Worm (Caenorhabditis elegans) whole organism, mixed stage, embryonic: Measurements from ENCODE around the gene pmt-2.

Experiments used
- M03D4.4 ChIP-seq: sonication (generic microtip); optimal IDR thresholded peaks from 2 replicates; lab custom pipeline; 2017; ENCODE audit warnings: mild to moderate bottlenecking, missing genetic modification characterization, missing compliant biosample characterization
- bed-3 ChIP-seq: fragments of 200-800 bp; sonication (Bioruptor generic); optimal IDR thresholded peaks from 3 replicates; lab custom pipeline; 2018; ENCODE audit warnings: mild to moderate bottlenecking, missing genetic modification characterization, moderate library complexity, missing compliant biosample characterization
- blmp-1 ChIP-seq: fragments of 150-350 bp; optimal IDR thresholded peaks from 2 replicates; lab custom pipeline; 2014; ENCODE audit warnings: missing biosample characterization, missing genetic modification characterization
- ceh-39 ChIP-seq: fragments of 150-350 bp; optimal IDR thresholded peaks from 2 replicates; lab custom pipeline; 2014; ENCODE audit warnings: missing biosample characterization, missing genetic modification characterization
- ceh-83 ChIP-seq: fragments of 200-800 bp; sonication (Bioruptor generic); optimal IDR thresholded peaks from 2 replicates; lab custom pipeline; 2018; ENCODE audit warnings: mild to moderate bottlenecking, missing genetic modification characterization, missing compliant biosample characterization
- ces-1 ChIP-seq: fragments of 150-350 bp; optimal IDR thresholded peaks from 2 replicates; lab custom pipeline; 2014; ENCODE audit warnings: missing biosample characterization, missing genetic modification reagents, missing genetic modification characterization
- cnd-1 ChIP-seq: fragments of 200-800 bp; sonication (Bioruptor generic); optimal IDR thresholded peaks from 2 replicates; lab custom pipeline; 2018; ENCODE audit warnings: mild to moderate bottlenecking, missing genetic modification characterization, missing compliant biosample characterization
- drap-1 ChIP-seq: fragments of 200-800 bp; sonication (Bioruptor generic); optimal IDR thresholded peaks from 3 replicates; lab custom pipeline; 2018; ENCODE audit warnings: mild to moderate bottlenecking, missing genetic modification characterization, missing compliant biosample characterization
- elt-1 ChIP-seq: sonication (generic microtip); optimal IDR thresholded peaks from 2 replicates; lab custom pipeline; 2017; ENCODE audit warnings: missing genetic modification characterization, mild to moderate bottlenecking, missing compliant biosample characterization, antibody characterized with exemption, moderate library complexity, borderline replicate concordance; ENCODE audit not compliant: insufficient read depth
- elt-3 ChIP-seq: fragments of 150-350 bp; optimal IDR thresholded peaks from 2 replicates; lab custom pipeline; 2014; ENCODE audit warnings: missing biosample characterization, missing genetic modification characterization
- flh-1 ChIP-seq: fragments of 200-800 bp; sonication (Bioruptor generic); optimal IDR thresholded peaks from 2 replicates; lab custom pipeline; 2018; ENCODE audit warnings: mild to moderate bottlenecking, missing genetic modification characterization, moderate library complexity, missing compliant biosample characterization
- ham-2 ChIP-seq: fragments of 200-800 bp; sonication (Bioruptor generic); optimal IDR thresholded peaks from 2 replicates; lab custom pipeline; 2018; ENCODE audit warnings: mild to moderate bottlenecking, missing genetic modification characterization, missing compliant biosample characterization
- hlh-1 ChIP-seq: fragments of 150-350 bp; optimal IDR thresholded peaks from 2 replicates; lab custom pipeline; 2014; ENCODE audit warnings: missing biosample characterization, missing genetic modification reagents, missing genetic modification characterization
- lin-13 ChIP-seq: fragments of 150-350 bp; optimal IDR thresholded peaks from 2 replicates; lab custom pipeline; 2014; ENCODE audit warnings: missing biosample characterization, missing genetic modification characterization
- lsy-2 ChIP-seq: fragments of 150-350 bp; optimal IDR thresholded peaks from 2 replicates; lab custom pipeline; 2014; ENCODE audit warnings: missing biosample characterization, missing genetic modification characterization
- mab-5 ChIP-seq: fragments of 150-350 bp; optimal IDR thresholded peaks from 2 replicates; lab custom pipeline; 2014; ENCODE audit warnings: missing biosample characterization, missing genetic modification characterization
- mep-1 ChIP-seq: fragments of 150-350 bp; optimal IDR thresholded peaks from 2 replicates; lab custom pipeline; 2017; ENCODE audit warnings: missing biosample characterization, missing genetic modification reagents, missing genetic modification characterization, inconsistent platforms
- mls-2 ChIP-seq: sonication (generic microtip); optimal IDR thresholded peaks from 2 replicates; lab custom pipeline; 2016; ENCODE audit warnings: mild to moderate bottlenecking, missing genetic modification characterization, moderate library complexity, missing compliant biosample characterization
- nhr-12 ChIP-seq: fragments of 150-350 bp; optimal IDR thresholded peaks from 2 replicates; lab custom pipeline; 2014; ENCODE audit warnings: missing biosample characterization, missing genetic modification characterization
- nhr-237 ChIP-seq: fragments of 150-350 bp; optimal IDR thresholded peaks from 2 replicates; lab custom pipeline; 2014; ENCODE audit warnings: missing biosample characterization, missing genetic modification characterization
- nhr-76 ChIP-seq: sonication (generic microtip); optimal IDR thresholded peaks from 2 replicates; lab custom pipeline; 2017; ENCODE audit warnings: missing biosample characterization, missing genetic modification characterization
- pha-4 ChIP-seq: fragments of 150-350 bp; optimal IDR thresholded peaks from 2 replicates; lab custom pipeline; 2018; ENCODE audit warnings: missing biosample characterization, missing genetic modification reagents, missing genetic modification characterization
- sem-2 ChIP-seq: fragments of 200-800 bp; sonication (Bioruptor generic); optimal IDR thresholded peaks from 2 replicates; lab custom pipeline; 2018; ENCODE audit warnings: mild to moderate bottlenecking, missing genetic modification characterization, missing compliant biosample characterization
- snpc-4 ChIP-seq: fragments of 150-350 bp; optimal IDR thresholded peaks from 2 replicates; lab custom pipeline; 2014; ENCODE audit warnings: missing biosample characterization, missing genetic modification characterization
- sptf-1 ChIP-seq: sonication (generic microtip); optimal IDR thresholded peaks from 2 replicates; lab custom pipeline; 2017; ENCODE audit warnings: mild to moderate bottlenecking, missing genetic modification characterization, moderate library complexity, missing compliant biosample characterization
- tbx-8 ChIP-seq: fragments of 200-800 bp; sonication (Bioruptor generic); optimal IDR thresholded peaks from 2 replicates; lab custom pipeline; 2018; ENCODE audit warnings: mild to moderate bottlenecking, missing genetic modification characterization, moderate library complexity, missing compliant biosample characterization
- unc-120 ChIP-seq: sonication (generic microtip); optimal IDR thresholded peaks from 2 replicates; lab custom pipeline; 2017; ENCODE audit warnings: missing genetic modification characterization, missing compliant biosample characterization; ENCODE audit not compliant: poor library complexity, severe bottlenecking
- unc-39 ChIP-seq: fragments of 150-350 bp; optimal IDR thresholded peaks from 2 replicates; lab custom pipeline; 2014; ENCODE audit warnings: missing biosample characterization, missing genetic modification characterization
- unc-62 ChIP-seq: fragments of 150-350 bp; optimal IDR thresholded peaks from 2 replicates; lab custom pipeline; 2014; ENCODE audit warnings: missing biosample characterization, missing genetic modification reagents, missing genetic modification characterization
- zip-8 ChIP-seq: fragments of 150-350 bp; optimal IDR thresholded peaks from 2 replicates; lab custom pipeline; 2014; ENCODE audit warnings: missing biosample characterization, missing genetic modification characterization
- ztf-11 ChIP-seq: fragments of 150-350 bp; optimal IDR thresholded peaks from 2 replicates; lab custom pipeline; 2014; ENCODE audit warnings: missing biosample characterization, missing genetic modification characterization

The pmt-2 gene

DNA sequence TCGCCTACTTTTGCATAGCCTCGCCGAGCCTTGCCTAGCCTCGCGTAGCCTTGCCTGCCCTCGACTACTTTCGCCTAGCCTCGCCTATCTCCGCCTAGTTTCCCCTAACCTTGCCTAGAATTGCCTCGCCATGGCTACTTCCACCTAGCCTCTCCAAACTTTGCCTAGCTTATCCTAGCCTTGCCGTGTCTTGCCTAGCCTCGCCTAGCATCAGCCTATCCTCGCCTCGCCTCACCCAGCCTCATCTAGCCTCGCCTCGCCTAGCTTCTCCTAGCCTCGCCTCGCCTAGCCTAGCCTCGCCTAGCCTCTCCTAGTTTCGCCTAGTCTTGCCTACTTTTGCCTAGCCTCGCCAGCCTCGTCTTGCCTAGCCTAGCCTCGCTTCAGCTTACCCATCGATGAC is 38.7 kb downstream of the pmt-2 start:
- TF ChIP-seq mab-5 (tag; lab: Kevin White, UChicago) (no peak), ham-2 (peak; percentile 54)

- TF ChIP-seq elt-1, result no peak
- TF ChIP-seq tbx-8 (GFP tag; lab: Kevin White, UChicago), result no peak
- TF ChIP-seq cnd-1 (tag; lab: Kevin White, UChicago), result no peak
- TF ChIP-seq sptf-1 (tag; lab: Kevin White, UChicago), result no peak
- no peak for TF ChIP-seq nhr-76 (tag; lab: Kevin White, UChicago)
- no peak for TF ChIP-seq M03D4.4 (tag; lab: Kevin White, UChicago)
- TF ChIP-seq unc-39 (tag; lab: Kevin White, UChicago), result no peak
- no peak for TF ChIP-seq ces-1 (GFP tag; lab: Kevin White, UChicago)
- TF ChIP-seq nhr-237, result no peak
- no peak for TF ChIP-seq blmp-1 (tag; lab: Kevin White, UChicago)
- no peak for TF ChIP-seq ztf-11 (tag; lab: Kevin White, UChicago)
- TF ChIP-seq mab-5 (tag; lab: Kevin White, UChicago), result no peak
- no peak for TF ChIP-seq lsy-2 (tag; lab: Kevin White, UChicago)
- TF ChIP-seq flh-1 (GFP tag; lab: Kevin White, UChicago), result no peak
- no peak for TF ChIP-seq zip-8
- no peak for TF ChIP-seq pha-4
- no peak for TF ChIP-seq mls-2
- no peak for TF ChIP-seq bed-3 (GFP tag; lab: Kevin White, UChicago)
- no peak for TF ChIP-seq sem-2 (GFP tag; lab: Kevin White, UChicago)
- TF ChIP-seq ceh-39 (tag; lab: Kevin White, UChicago), result no peak
Observed at ce11 chrV:4668636-4669035, 40.3 kb downstream of the pmt-2 start, which contains the start of gene srx-77. TSS of gene srx-77 (minus strand) at chrV:4668736.

DNA sequence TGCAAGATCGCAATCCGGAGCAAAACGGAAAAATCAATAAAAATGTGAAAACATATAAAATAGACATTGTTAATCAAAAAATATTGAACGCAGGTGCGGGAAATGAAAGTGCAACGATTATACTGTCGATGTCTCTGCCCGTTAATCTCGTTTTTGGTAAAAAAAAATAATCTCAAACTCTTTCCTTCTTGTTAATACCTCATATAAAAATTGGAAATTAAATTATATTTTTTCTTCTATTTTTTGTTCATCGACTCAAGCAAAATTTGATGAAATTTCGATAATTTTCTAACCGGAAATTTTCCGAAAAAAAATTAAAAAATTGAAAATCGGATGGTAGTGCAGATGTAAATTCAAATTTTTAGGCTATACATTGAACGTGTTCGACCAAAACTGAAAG is 44.1 kb downstream of the pmt-2 start, which contains the start of gene K03B4.9:
Gene K03B4.9 (minus strand): TSS at position 101 of the 400 bp plus-strand sequence.
- TF ChIP-seq ceh-39 (tag; lab: Kevin White, UChicago) (no peak), unc-39 (tag; lab: Kevin White, UChicago) (no peak)

DNA sequence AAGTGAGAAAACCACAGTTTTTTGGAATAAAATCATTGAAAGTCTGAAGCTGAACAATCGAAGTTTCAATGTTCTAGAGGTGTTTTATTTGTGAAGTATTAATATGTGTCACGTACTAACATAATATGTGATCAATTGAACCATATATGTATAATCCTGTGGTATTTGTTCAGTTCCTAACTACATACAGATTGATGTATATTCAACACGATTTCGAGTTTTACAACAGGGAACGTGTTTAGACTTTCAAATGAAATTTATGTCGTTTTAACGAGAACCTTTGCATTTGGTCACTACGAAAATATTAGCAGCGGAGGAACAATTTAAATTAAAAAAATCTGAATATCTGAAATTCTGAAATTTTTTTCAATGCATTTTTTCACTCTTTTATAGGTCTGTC is 46.1 kb downstream of the pmt-2 start, which contains the start of gene K03B4.8:
Gene K03B4.8 (minus strand): TSS at position 101 of the 400 bp plus-strand sequence.
- TF ChIP-seq nhr-76 (tag; lab: Kevin White, UChicago) (no peak), mab-5 (tag; lab: Kevin White, UChicago) (no peak), pha-4 (no peak), unc-62 (GFP tag; lab: Kevin White, UChicago) (no peak), drap-1 (GFP tag; lab: Kevin White, UChicago) (no peak), ceh-83 (GFP tag; lab: Kevin White, UChicago) (no peak), bed-3 (GFP tag; lab: Kevin White, UChicago) (no peak), snpc-4 (no peak), nhr-12 (tag; lab: Kevin White, UChicago) (no peak), ces-1 (GFP tag; lab: Kevin White, UChicago) (no peak), hlh-1 (tag; lab: Kevin White, UChicago) (no peak)

DNA sequence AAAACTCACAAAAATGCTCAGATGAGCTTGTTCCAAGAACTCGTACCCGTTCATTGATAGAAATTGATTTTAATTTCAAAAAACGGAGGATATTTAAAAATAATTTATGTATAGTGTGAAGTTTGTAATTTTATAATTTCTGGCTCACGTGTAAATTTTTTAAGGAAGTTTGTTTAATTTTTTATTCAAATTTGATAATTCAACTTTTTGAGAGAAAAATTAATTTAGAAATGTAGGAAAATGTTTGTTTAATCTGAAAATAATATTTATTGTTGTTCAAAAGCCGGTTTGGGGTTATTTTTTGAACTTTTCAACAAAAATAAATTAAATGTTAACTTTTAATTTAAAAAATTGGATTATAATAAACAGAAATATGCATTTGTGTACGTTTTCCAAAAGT is 47.7 kb downstream of the pmt-2 start, which contains the start of gene K03B4.6:
Gene K03B4.6 (minus strand): TSS at position 101 of the 400 bp plus-strand sequence.
- no peak for TF ChIP-seq lin-13
- no peak for TF ChIP-seq unc-120
- TF ChIP-seq elt-1, result no peak
- no peak for TF ChIP-seq elt-3 (tag; lab: Kevin White, UChicago)
- TF ChIP-seq drap-1 (GFP tag; lab: Kevin White, UChicago), result no peak
- no peak for TF ChIP-seq bed-3 (GFP tag; lab: Kevin White, UChicago)
- no peak for TF ChIP-seq nhr-237
- no peak for TF ChIP-seq mls-2
- TF ChIP-seq mep-1 (tag; lab: Kevin White, UChicago), result no peak
- TF ChIP-seq tbx-8 (GFP tag; lab: Kevin White, UChicago), result no peak
- no peak for TF ChIP-seq mab-5 (tag; lab: Kevin White, UChicago)
- no peak for TF ChIP-seq cnd-1 (tag; lab: Kevin White, UChicago)
- TF ChIP-seq sptf-1 (tag; lab: Kevin White, UChicago), result no peak
- no peak for TF ChIP-seq zip-8
- no peak for TF ChIP-seq snpc-4
- no peak for TF ChIP-seq pha-4
- no peak for TF ChIP-seq blmp-1 (tag; lab: Kevin White, UChicago)
- TF ChIP-seq ceh-39 (tag; lab: Kevin White, UChicago), result no peak
- TF ChIP-seq flh-1 (GFP tag; lab: Kevin White, UChicago), result no peak
